Worm (Caenorhabditis elegans) whole organism, L4/young adult: Measurements from ENCODE around the gene prkl-1.

ENCODE experiments used
- W03F9.2 ChIP-seq: fragments of 150-350 bp; optimal IDR thresholded peaks from 2 replicates; lab custom pipeline; 2014; ENCODE audit warnings: missing biosample characterization, missing genetic modification characterization
- dao-5 ChIP-seq: sonication (generic microtip); optimal IDR thresholded peaks from 2 replicates; lab custom pipeline; 2016; ENCODE audit warnings: missing genotype, missing genetic modification characterization, moderate library complexity, missing compliant biosample characterization
- him-1 ChIP-seq: sonication (generic microtip); optimal IDR thresholded peaks from 2 replicates; lab custom pipeline; 2016; ENCODE audit warnings: missing genotype, missing genetic modification reagents, missing genetic modification characterization, missing compliant biosample characterization

DNA sequence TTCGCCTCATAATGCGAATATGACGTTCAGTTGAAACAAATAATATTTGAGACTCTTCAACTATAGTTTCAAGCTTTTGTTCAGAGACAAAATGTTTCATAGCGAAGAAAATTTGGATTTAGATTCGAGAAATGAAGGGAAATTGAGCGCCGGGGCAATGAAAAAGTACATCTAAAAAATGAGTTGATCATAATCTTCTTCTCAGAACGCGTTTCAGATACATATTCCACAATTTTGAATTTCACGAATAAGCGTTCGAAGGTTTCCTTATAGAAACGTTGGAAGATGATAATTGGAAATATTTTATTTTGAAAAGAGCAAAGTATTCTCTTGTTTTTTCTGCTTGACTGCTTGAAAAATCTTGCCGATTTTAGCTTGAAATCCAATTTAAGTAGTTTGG, 16.5 kb downstream of the prkl-1 start, which contains the start of gene ZK381.8:
- TF ChIP-seq him-1 (tag; lab: Kevin White, UChicago) (no peak), W03F9.2 (tag; lab: Kevin White, UChicago) (no peak), dao-5 (tag; lab: Kevin White, UChicago) (no peak)
